Fruit fly (Drosophila melanogaster) whole organism, embryonic: Measurements from ENCODE around the gene RanGAP.

Experiments
- Antp ChIP-seq: fragments of 200-800 bp; sonication (Bioruptor generic); optimal IDR thresholded peaks from 3 replicates; lab custom pipeline; 2016; ENCODE audit warnings: missing biosample characterization, missing genetic modification characterization
- CG10147 ChIP-seq: fragments of 200-800 bp; sonication (Bioruptor generic); optimal IDR thresholded peaks from 2 replicates; lab custom pipeline; 2019; ENCODE audit warnings: missing biosample characterization, mild to moderate bottlenecking, missing genetic modification characterization, moderate library complexity
- CG12155 ChIP-seq: fragments of 200-800 bp; sonication (Bioruptor generic); optimal IDR thresholded peaks from 3 replicates; lab custom pipeline; 2016; ENCODE audit warnings: missing biosample characterization, missing genetic modification characterization
- CG15011 ChIP-seq: fragments of 200-800 bp; sonication (Bioruptor generic); optimal IDR thresholded peaks from 3 replicates; lab custom pipeline; 2018; ENCODE audit warnings: missing biosample characterization, mild to moderate bottlenecking, missing genetic modification characterization
- CG1602 ChIP-seq: fragments of 200-800 bp; sonication (Bioruptor generic); optimal IDR thresholded peaks from 3 replicates; lab custom pipeline; 2016; ENCODE audit warnings: missing biosample characterization, missing genetic modification characterization
- CG17802 ChIP-seq: fragments of 200-800 bp; sonication (Bioruptor generic); optimal IDR thresholded peaks from 2 replicates; lab custom pipeline; 2018; ENCODE audit warnings: missing biosample characterization, mild to moderate bottlenecking, missing genetic modification characterization, moderate library complexity
- CG30403 ChIP-seq: fragments of 200-800 bp; sonication (Bioruptor generic); optimal IDR thresholded peaks from 3 replicates; lab custom pipeline; 2016; ENCODE audit warnings: missing biosample characterization, missing genetic modification characterization
- CG33213 ChIP-seq: fragments of 200-800 bp; sonication (Bioruptor generic); optimal IDR thresholded peaks from 3 replicates; lab custom pipeline; 2016; ENCODE audit warnings: missing biosample characterization, missing genetic modification characterization
- CG34224 ChIP-seq: fragments of 200-800 bp; sonication (Bioruptor generic); IDR thresholded peaks from 3 replicates; pipeline ENCODE4 v1.3.6; 2022; ENCODE audit warnings: missing biosample characterization, missing genetic modification characterization; ENCODE audit not compliant: partially characterized antibody
- CG3726 ChIP-seq: fragments of 200-800 bp; sonication (Bioruptor generic); IDR thresholded peaks from 3 replicates; pipeline ENCODE4, ENCODE4 v1.3.6; 2022; ENCODE audit warnings: missing biosample characterization, missing genetic modification characterization
- CG4617 ChIP-seq: fragments of 200-800 bp; sonication (Bioruptor generic); optimal IDR thresholded peaks from 3 replicates; lab custom pipeline; 2016; ENCODE audit warnings: missing biosample characterization, missing genetic modification characterization, borderline replicate concordance
- CG7928 ChIP-seq: fragments of 200-800 bp; sonication (Bioruptor generic); optimal IDR thresholded peaks from 2 replicates; lab custom pipeline; 2017; ENCODE audit warnings: missing biosample characterization, mild to moderate bottlenecking, missing genetic modification characterization
- CG8290 ChIP-seq, 3 experiments: fragments of 200-800 bp; sonication (Bioruptor generic); optimal IDR thresholded peaks; 2 replicates each; lab custom pipeline; 2016 to 2019; ENCODE audit warnings: missing biosample characterization in 3 of 3, missing genetic modification characterization in 3 of 3, mild to moderate bottlenecking in 2 of 3, moderate library complexity in 1 of 3
- CoRest ChIP-seq: fragments of 200-800 bp; sonication (Bioruptor generic); optimal IDR thresholded peaks from 3 replicates; lab custom pipeline; 2018; ENCODE audit warnings: missing biosample characterization, mild to moderate bottlenecking, missing genetic modification characterization, moderate library complexity
- Dll ChIP-seq: fragments of 200-800 bp; sonication (Bioruptor generic); IDR thresholded peaks from 4 replicates; pipeline ENCODE4 v1.3.6; 2022; ENCODE audit warnings: missing biosample characterization, missing genetic modification characterization; ENCODE audit not compliant: partially characterized antibody
- ERR ChIP-seq: fragments of 200-800 bp; sonication (Bioruptor generic); optimal IDR thresholded peaks from 2 replicates; lab custom pipeline; 2016; ENCODE audit warnings: missing biosample characterization, missing genetic modification characterization
- Elba2 ChIP-seq: fragments of 200-800 bp; sonication (Bioruptor generic); optimal IDR thresholded peaks from 3 replicates; lab custom pipeline; 2016; ENCODE audit warnings: missing biosample characterization, missing genetic modification characterization
- Gsc ChIP-seq: fragments of 200-800 bp; sonication (Bioruptor generic); IDR thresholded peaks from 2 replicates; pipeline ENCODE4 v1.3.6; 2022; ENCODE audit warnings: missing biosample characterization, missing genetic modification characterization
- HmgZ ChIP-seq: fragments of 200-800 bp; sonication (Bioruptor generic); optimal IDR thresholded peaks from 2 replicates; lab custom pipeline; 2018; ENCODE audit warnings: missing biosample characterization, mild to moderate bottlenecking, missing genetic modification characterization
- Hsf ChIP-seq: fragments of 200-800 bp; sonication (Bioruptor generic); optimal IDR thresholded peaks from 3 replicates; lab custom pipeline; 2016; ENCODE audit warnings: missing biosample characterization, missing genetic modification characterization
- NFAT ChIP-seq: fragments of 200-800 bp; sonication (Bioruptor generic); IDR thresholded peaks from 2 replicates; pipeline ENCODE4 v1.3.6; 2022; ENCODE audit warnings: missing biosample characterization, missing genetic modification characterization
- Sin3A ChIP-seq: fragments of >200 bp; optimal IDR thresholded peaks from 2 replicates; lab custom pipeline; 2018
- Ssrp ChIP-seq: fragments of 200-800 bp; sonication (Bioruptor generic); optimal IDR thresholded peaks from 2 replicates; lab custom pipeline; 2018; ENCODE audit warnings: missing biosample characterization, mild to moderate bottlenecking, missing genetic modification characterization, moderate library complexity
- Trl ChIP-seq, 3 experiments: fragments of >200 bp in 2 of 3; fragments of 200-800 bp in 1 of 3; sonication (Bioruptor generic) in 1 of 3; optimal IDR thresholded peaks; 2 replicates in 1 of 3; 3 replicates in 2 of 3; lab custom pipeline; 2016 to 2017; ENCODE audit warnings: missing biosample characterization in 1 of 3, missing genetic modification characterization in 1 of 3
- Usf ChIP-seq: fragments of 200-800 bp; sonication (Bioruptor generic); optimal IDR thresholded peaks from 2 replicates; lab custom pipeline; 2017; ENCODE audit warnings: missing genotype, missing biosample characterization, missing genetic modification characterization
- ap ChIP-seq: fragments of 200-800 bp; sonication (Bioruptor generic); IDR thresholded peaks from 2 replicates; pipeline ENCODE4 v1.3.6; 2022; ENCODE audit warnings: missing biosample characterization, missing genetic modification characterization
- bbx ChIP-seq: fragments of 200-800 bp; sonication (Bioruptor generic); IDR thresholded peaks from 2 replicates; pipeline ENCODE4 v1.3.6; 2022; ENCODE audit warnings: missing biosample characterization, missing genetic modification characterization; ENCODE audit not compliant: partially characterized antibody
- br ChIP-seq: fragments of >200 bp; optimal IDR thresholded peaks from 2 replicates; lab custom pipeline; 2017
- bsh ChIP-seq, 2 experiments: fragments of 200-800 bp; sonication (Bioruptor generic); optimal IDR thresholded peaks; 2 replicates each; lab custom pipeline; 2017 to 2018; ENCODE audit warnings: mild to moderate bottlenecking in 2 of 2, missing biosample characterization in 2 of 2, missing genetic modification characterization in 2 of 2, moderate library complexity in 1 of 2
- cg ChIP-seq: fragments of 200-800 bp; sonication (Bioruptor generic); optimal IDR thresholded peaks from 3 replicates; lab custom pipeline; 2019; ENCODE audit warnings: missing biosample characterization, mild to moderate bottlenecking, missing genetic modification characterization, moderate library complexity
- crp ChIP-seq, 2 experiments: fragments of 200-800 bp; sonication (Bioruptor generic); optimal IDR thresholded peaks; 2 replicates in 1 of 2; 3 replicates in 1 of 2; lab custom pipeline; 2017; ENCODE audit warnings: missing biosample characterization in 2 of 2, missing genetic modification characterization in 2 of 2, mild to moderate bottlenecking in 1 of 2, moderate library complexity in 1 of 2
- dysf ChIP-seq: fragments of 200-800 bp; sonication (Bioruptor generic); IDR thresholded peaks from 3 replicates; pipeline ENCODE4 v1.3.6; 2022; ENCODE audit warnings: missing biosample characterization, missing genetic modification characterization
- eyg ChIP-seq: fragments of 200-800 bp; sonication (Bioruptor generic); optimal IDR thresholded peaks from 3 replicates; lab custom pipeline; 2016; ENCODE audit warnings: missing biosample characterization, missing genetic modification characterization
- ham ChIP-seq: fragments of 200-800 bp; sonication (Bioruptor generic); IDR thresholded peaks from 2 replicates; pipeline ENCODE4 v1.3.6; 2022; ENCODE audit warnings: missing biosample characterization, missing genetic modification characterization
- hbn ChIP-seq: fragments of 200-800 bp; sonication (Bioruptor generic); IDR thresholded peaks from 2 replicates; pipeline ENCODE4 v1.3.6; 2022; ENCODE audit warnings: missing biosample characterization, missing genetic modification characterization; ENCODE audit not compliant: partially characterized antibody
- hkb ChIP-seq, 2 experiments: fragments of 200-800 bp in 1 of 2; fragments of >200 bp in 1 of 2; sonication (Bioruptor generic) in 1 of 2; IDR thresholded peaks in 1 of 2; optimal IDR thresholded peaks in 1 of 2; 2 replicates each; pipeline versions ENCODE4 v1.3.6 to Lab custom; 2017 to 2022; ENCODE audit warnings: missing biosample characterization in 1 of 2, missing genetic modification characterization in 1 of 2
- jigr1 ChIP-seq: fragments of 200-800 bp; sonication (Bioruptor generic); IDR thresholded peaks from 3 replicates; pipeline ENCODE4 v1.3.6; 2022; ENCODE audit warnings: missing biosample characterization, missing genetic modification characterization
- knrl ChIP-seq: fragments of 200-800 bp; sonication (Bioruptor generic); IDR thresholded peaks from 3 replicates; pipeline ENCODE4 v1.3.6; 2022; ENCODE audit warnings: missing biosample characterization, missing genetic modification characterization; ENCODE audit not compliant: partially characterized antibody
- mirr ChIP-seq: fragments of 200-800 bp; sonication (Bioruptor generic); optimal IDR thresholded peaks from 3 replicates; lab custom pipeline; 2018; ENCODE audit warnings: missing biosample characterization, mild to moderate bottlenecking, missing genetic modification characterization
- pzg ChIP-seq: fragments of 200-800 bp; sonication (Bioruptor generic); optimal IDR thresholded peaks from 3 replicates; lab custom pipeline; 2018; ENCODE audit warnings: missing biosample characterization, mild to moderate bottlenecking, missing genetic modification characterization, moderate library complexity
- sd ChIP-seq: fragments of 200-800 bp; sonication (Bioruptor generic); optimal IDR thresholded peaks from 3 replicates; lab custom pipeline; 2018; ENCODE audit warnings: missing biosample characterization, mild to moderate bottlenecking, missing genetic modification characterization, moderate library complexity
- sim ChIP-seq: fragments of 200-800 bp; sonication (Bioruptor generic); IDR thresholded peaks from 2 replicates; pipeline ENCODE4 v1.3.6; 2022; ENCODE audit warnings: missing biosample characterization, missing genetic modification characterization
- ssp ChIP-seq: fragments of 200-800 bp; sonication (Bioruptor generic); IDR thresholded peaks from 2 replicates; pipeline ENCODE4 v1.3.6; 2022; ENCODE audit warnings: missing biosample characterization, missing genetic modification characterization
- zen ChIP-seq: fragments of 200-800 bp; sonication (Bioruptor generic); optimal IDR thresholded peaks from 3 replicates; lab custom pipeline; 2018; ENCODE audit warnings: missing biosample characterization, mild to moderate bottlenecking, missing genetic modification characterization, moderate library complexity

Gene RanGAP

dm6 chr2L:19453381-19453780, 11.6 kb downstream of the RanGAP start, which contains the start of gene Top2 (continued):
- TF ChIP-seq CoRest (tag; lab: Kevin White, UChicago) (peak; percentile 69), hbn (GFP tag; lab: Robert Waterston, UW) (peak; percentile 81), Antp (GFP tag; lab: Kevin White, UChicago) (peak; percentile 43), jigr1 (GFP tag; lab: Robert Waterston, UW) (no peak), bbx (GFP tag; lab: Robert Waterston, UW) (peak; percentile 84), NFAT (GFP tag; lab: Robert Waterston, UW) (peak; percentile 55; the same call in 1 of the 2 replicates), CG10147 (GFP tag; lab: Kevin White, UChicago) (peak; percentile 22), Elba2 (GFP tag; lab: Kevin White, UChicago) (peak; percentile 4), ERR (peak; percentile 13), cg (GFP tag; lab: Kevin White, UChicago) (no peak), Sin3A (lab: Kevin White, UChicago) (peak; percentile 41), eyg (no peak), CG1602 (GFP tag; lab: Kevin White, UChicago) (no peak), ap (GFP tag; lab: Robert Waterston, UW) (no peak), Hsf (GFP tag; lab: Kevin White, UChicago) (peak; percentile 39), CG17802 (tag; lab: Kevin White, UChicago) (peak; percentile 100), mirr (GFP tag; lab: Kevin White, UChicago) (no peak), CG12155 (GFP tag; lab: Kevin White, UChicago) (peak; percentile 34), CG8290 (GFP tag; optimal IDR thresholded peaks at IDR 0.05; lab: Kevin White, UChicago) (peak; percentile 81), CG8290 (tag; optimal IDR thresholded peaks at IDR 0.05; lab: Kevin White, UChicago) (peak in 1 of 2 experiments; percentile 88), CG30403 (GFP tag; lab: Kevin White, UChicago) (peak; percentile 27), sim (GFP tag; lab: Robert Waterston, UW) (no peak), CG15011 (GFP tag; lab: Kevin White, UChicago) (no peak), CG4617 (GFP tag; lab: Kevin White, UChicago) (peak; percentile 82), sd (tag; lab: Kevin White, UChicago) (peak; percentile 6), CG34224 (GFP tag; lab: Robert Waterston, UW) (peak; percentile 63), Dll (GFP tag; lab: Robert Waterston, UW) (peak; percentile 80), ham (GFP tag; lab: Robert Waterston, UW) (no peak), Usf (GFP tag; lab: Kevin White, UChicago) (peak; percentile 81), CG3726 (GFP tag; lab: Robert Waterston, UW) (no peak), ssp (GFP tag; lab: Robert Waterston, UW) (peak; percentile 83), pzg (GFP tag; lab: Kevin White, UChicago) (peak; percentile 97), Trl (optimal IDR thresholded peaks at IDR 0.05; lab: Kevin White, UChicago) (no peak), Trl (GFP tag; optimal IDR thresholded peaks at IDR 0.05; lab: Kevin White, UChicago) (peak; percentile 6), dysf (GFP tag; lab: Robert Waterston, UW) (no peak), CG7928 (GFP tag; lab: Kevin White, UChicago) (peak; percentile 63), bsh (GFP tag; optimal IDR thresholded peaks at IDR 0.05; lab: Kevin White, UChicago) (no peak), zen (peak; percentile 48), CG33213 (peak; percentile 86), br (lab: Kevin White, UChicago) (no peak), hkb (optimal IDR thresholded peaks at IDR 0.05; lab: Kevin White, UChicago) (no peak), hkb (GFP tag; IDR thresholded peaks at IDR 0.05; lab: Robert Waterston, UW) (peak; percentile 29; the same call in 1 of the 2 replicates), knrl (GFP tag; lab: Robert Waterston, UW) (peak; percentile 86), Gsc (GFP tag; lab: Robert Waterston, UW) (no peak), crp (GFP tag; optimal IDR thresholded peaks at IDR 0.05; lab: Kevin White, UChicago) (peak in 1 of 2 experiments; percentile 30), Ssrp (tag; lab: Kevin White, UChicago) (peak; percentile 43), HmgZ (tag; lab: Kevin White, UChicago) (peak; percentile 84)
